Worm (Caenorhabditis elegans): ENCODE data around the gene Y45G12C.10.

ce11 chrV:2585727-2586126 is 49.5 kb upstream of the Y45G12C.10 start, which contains the start of gene C29G2.6:
- no peak for TF ChIP-seq unc-62 (GFP tag; optimal IDR thresholded peaks at IDR 0.05)
- no peak for TF ChIP-seq egl-44 (GFP tag; IDR thresholded peaks at IDR 0.05)
- no peak for TF ChIP-seq ceh-58 (GFP tag; IDR thresholded peaks at IDR 0.05)
- no peak for TF ChIP-seq T07F8.4 (tag; optimal IDR thresholded peaks at IDR 0.05)
- TF ChIP-seq fkh-3 (tag; optimal IDR thresholded peaks at IDR 0.05): no peak
- no peak for TF ChIP-seq bed-2 (GFP tag; IDR thresholded peaks at IDR 0.05)
- TF ChIP-seq ztf-6 (GFP tag; IDR thresholded peaks at IDR 0.05): no peak
- no peak for TF ChIP-seq ets-4 (GFP tag; optimal IDR thresholded peaks at IDR 0.05)
- TF ChIP-seq madf-6 (GFP tag; IDR thresholded peaks at IDR 0.05): no peak
- TF ChIP-seq cebp-1 (GFP tag; IDR thresholded peaks at IDR 0.05): no peak
- no peak for TF ChIP-seq cebp-1 (tag; optimal IDR thresholded peaks at IDR 0.05)
- no peak for TF ChIP-seq efl-1 (GFP tag; optimal IDR thresholded peaks at IDR 0.05)

Data from whole organism, young adult.